Worm (Caenorhabditis elegans) whole organism, mixed stage, embryonic: Measurements from ENCODE around the gene K08B5.1.

Source experiments
- M03D4.4 ChIP-seq: sonication (generic microtip); optimal IDR thresholded peaks from 2 replicates; lab custom pipeline; 2017; ENCODE audit warnings: mild to moderate bottlenecking, missing genetic modification characterization, missing compliant biosample characterization
- blmp-1 ChIP-seq: fragments of 150-350 bp; optimal IDR thresholded peaks from 2 replicates; lab custom pipeline; 2014; ENCODE audit warnings: missing biosample characterization, missing genetic modification characterization
- ceh-39 ChIP-seq: fragments of 150-350 bp; optimal IDR thresholded peaks from 2 replicates; lab custom pipeline; 2014; ENCODE audit warnings: missing biosample characterization, missing genetic modification characterization
- ceh-43 ChIP-seq: fragments of 200-800 bp; sonication (Bioruptor generic); optimal IDR thresholded peaks from 2 replicates; lab custom pipeline; 2018; ENCODE audit warnings: mild to moderate bottlenecking, missing genetic modification characterization, moderate library complexity, missing compliant biosample characterization
- ceh-83 ChIP-seq: fragments of 200-800 bp; sonication (Bioruptor generic); optimal IDR thresholded peaks from 2 replicates; lab custom pipeline; 2018; ENCODE audit warnings: mild to moderate bottlenecking, missing genetic modification characterization, missing compliant biosample characterization
- ces-1 ChIP-seq: fragments of 150-350 bp; optimal IDR thresholded peaks from 2 replicates; lab custom pipeline; 2014; ENCODE audit warnings: missing biosample characterization, missing genetic modification reagents, missing genetic modification characterization
- cnd-1 ChIP-seq: fragments of 200-800 bp; sonication (Bioruptor generic); optimal IDR thresholded peaks from 2 replicates; lab custom pipeline; 2018; ENCODE audit warnings: mild to moderate bottlenecking, missing genetic modification characterization, missing compliant biosample characterization
- drap-1 ChIP-seq: fragments of 200-800 bp; sonication (Bioruptor generic); optimal IDR thresholded peaks from 3 replicates; lab custom pipeline; 2018; ENCODE audit warnings: mild to moderate bottlenecking, missing genetic modification characterization, missing compliant biosample characterization
- elt-1 ChIP-seq: sonication (generic microtip); optimal IDR thresholded peaks from 2 replicates; lab custom pipeline; 2017; ENCODE audit warnings: missing genetic modification characterization, mild to moderate bottlenecking, missing compliant biosample characterization, antibody characterized with exemption, moderate library complexity, borderline replicate concordance; ENCODE audit not compliant: insufficient read depth
- elt-3 ChIP-seq: fragments of 150-350 bp; optimal IDR thresholded peaks from 2 replicates; lab custom pipeline; 2014; ENCODE audit warnings: missing biosample characterization, missing genetic modification characterization
- flh-1 ChIP-seq: fragments of 200-800 bp; sonication (Bioruptor generic); optimal IDR thresholded peaks from 2 replicates; lab custom pipeline; 2018; ENCODE audit warnings: mild to moderate bottlenecking, missing genetic modification characterization, moderate library complexity, missing compliant biosample characterization
- ham-2 ChIP-seq: fragments of 200-800 bp; sonication (Bioruptor generic); optimal IDR thresholded peaks from 2 replicates; lab custom pipeline; 2018; ENCODE audit warnings: mild to moderate bottlenecking, missing genetic modification characterization, missing compliant biosample characterization
- hlh-1 ChIP-seq: fragments of 150-350 bp; optimal IDR thresholded peaks from 2 replicates; lab custom pipeline; 2014; ENCODE audit warnings: missing biosample characterization, missing genetic modification reagents, missing genetic modification characterization
- lin-13 ChIP-seq: fragments of 150-350 bp; optimal IDR thresholded peaks from 2 replicates; lab custom pipeline; 2014; ENCODE audit warnings: missing biosample characterization, missing genetic modification characterization
- lsy-2 ChIP-seq: fragments of 150-350 bp; optimal IDR thresholded peaks from 2 replicates; lab custom pipeline; 2014; ENCODE audit warnings: missing biosample characterization, missing genetic modification characterization
- mab-5 ChIP-seq: fragments of 150-350 bp; optimal IDR thresholded peaks from 2 replicates; lab custom pipeline; 2014; ENCODE audit warnings: missing biosample characterization, missing genetic modification characterization
- mep-1 ChIP-seq: fragments of 150-350 bp; optimal IDR thresholded peaks from 2 replicates; lab custom pipeline; 2017; ENCODE audit warnings: missing biosample characterization, missing genetic modification reagents, missing genetic modification characterization, inconsistent platforms
- mls-2 ChIP-seq: sonication (generic microtip); optimal IDR thresholded peaks from 2 replicates; lab custom pipeline; 2016; ENCODE audit warnings: mild to moderate bottlenecking, missing genetic modification characterization, moderate library complexity, missing compliant biosample characterization
- nhr-12 ChIP-seq: fragments of 150-350 bp; optimal IDR thresholded peaks from 2 replicates; lab custom pipeline; 2014; ENCODE audit warnings: missing biosample characterization, missing genetic modification characterization
- nhr-2 ChIP-seq: fragments of 150-350 bp; optimal IDR thresholded peaks from 2 replicates; lab custom pipeline; 2014; ENCODE audit warnings: missing biosample characterization, missing genetic modification characterization
- nhr-237 ChIP-seq: fragments of 150-350 bp; optimal IDR thresholded peaks from 2 replicates; lab custom pipeline; 2014; ENCODE audit warnings: missing biosample characterization, missing genetic modification characterization
- nhr-28 ChIP-seq: fragments of 150-350 bp; optimal IDR thresholded peaks from 2 replicates; lab custom pipeline; 2014; ENCODE audit warnings: missing biosample characterization, missing genetic modification characterization
- nhr-76 ChIP-seq: sonication (generic microtip); optimal IDR thresholded peaks from 2 replicates; lab custom pipeline; 2017; ENCODE audit warnings: missing biosample characterization, missing genetic modification characterization
- pha-4 ChIP-seq: fragments of 150-350 bp; optimal IDR thresholded peaks from 2 replicates; lab custom pipeline; 2018; ENCODE audit warnings: missing biosample characterization, missing genetic modification reagents, missing genetic modification characterization
- sem-2 ChIP-seq: fragments of 200-800 bp; sonication (Bioruptor generic); optimal IDR thresholded peaks from 2 replicates; lab custom pipeline; 2018; ENCODE audit warnings: mild to moderate bottlenecking, missing genetic modification characterization, missing compliant biosample characterization
- snpc-4 ChIP-seq: fragments of 150-350 bp; optimal IDR thresholded peaks from 2 replicates; lab custom pipeline; 2014; ENCODE audit warnings: missing biosample characterization, missing genetic modification characterization
- tbx-8 ChIP-seq: fragments of 200-800 bp; sonication (Bioruptor generic); optimal IDR thresholded peaks from 2 replicates; lab custom pipeline; 2018; ENCODE audit warnings: mild to moderate bottlenecking, missing genetic modification characterization, moderate library complexity, missing compliant biosample characterization
- unc-120 ChIP-seq: sonication (generic microtip); optimal IDR thresholded peaks from 2 replicates; lab custom pipeline; 2017; ENCODE audit warnings: missing genetic modification characterization, missing compliant biosample characterization; ENCODE audit not compliant: poor library complexity, severe bottlenecking
- unc-39 ChIP-seq: fragments of 150-350 bp; optimal IDR thresholded peaks from 2 replicates; lab custom pipeline; 2014; ENCODE audit warnings: missing biosample characterization, missing genetic modification characterization
- unc-62 ChIP-seq: fragments of 150-350 bp; optimal IDR thresholded peaks from 2 replicates; lab custom pipeline; 2014; ENCODE audit warnings: missing biosample characterization, missing genetic modification reagents, missing genetic modification characterization
- zip-8 ChIP-seq: fragments of 150-350 bp; optimal IDR thresholded peaks from 2 replicates; lab custom pipeline; 2014; ENCODE audit warnings: missing biosample characterization, missing genetic modification characterization

The K08B5.1 gene

DNA sequence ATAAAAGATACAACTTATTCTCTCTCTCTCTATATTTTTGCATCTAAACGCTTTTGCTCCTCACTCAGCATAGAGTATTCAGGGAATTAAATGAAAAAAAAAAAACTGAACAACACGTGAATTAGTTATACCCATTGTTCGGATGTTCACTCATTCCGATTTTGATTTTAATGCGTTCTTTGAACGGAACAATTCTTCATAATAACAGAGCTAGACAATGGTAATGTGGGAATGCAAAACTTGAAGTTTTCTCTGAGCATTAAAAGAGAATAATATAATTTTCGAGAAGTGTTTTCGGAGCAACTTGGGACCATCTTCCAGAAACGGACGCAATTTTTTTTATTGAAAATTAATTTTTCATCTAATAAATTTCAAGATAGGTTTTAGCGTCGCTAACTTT lies 16.1 kb downstream of the K08B5.1 start:
- no peak for TF ChIP-seq lsy-2 (tag; lab: Kevin White, UChicago)
- TF ChIP-seq ceh-43 (GFP tag; lab: Kevin White, UChicago), result no peak
- no peak for TF ChIP-seq nhr-76 (tag; lab: Kevin White, UChicago)
- TF ChIP-seq drap-1, result no peak
- no peak for TF ChIP-seq lin-13 (tag; lab: Kevin White, UChicago)
- no peak for TF ChIP-seq flh-1 (GFP tag; lab: Kevin White, UChicago)
- TF ChIP-seq unc-120 (tag; lab: Kevin White, UChicago), result no peak
- TF ChIP-seq pha-4, result no peak
- TF ChIP-seq nhr-12 (tag; lab: Kevin White, UChicago), result no peak
- no peak for TF ChIP-seq elt-1 (tag; lab: Kevin White, UChicago)
- TF ChIP-seq nhr-237 (tag; lab: Kevin White, UChicago), result no peak
- no peak for TF ChIP-seq blmp-1 (tag; lab: Kevin White, UChicago)
- TF ChIP-seq mep-1 (tag; lab: Kevin White, UChicago), result no peak
- TF ChIP-seq ceh-39 (tag; lab: Kevin White, UChicago), result no peak
- no peak for TF ChIP-seq mab-5 (tag; lab: Kevin White, UChicago)
- TF ChIP-seq snpc-4, result no peak
- no peak for TF ChIP-seq unc-62 (GFP tag; lab: Kevin White, UChicago)
- TF ChIP-seq elt-3, result no peak

- TF ChIP-seq mab-5 (tag; lab: Kevin White, UChicago), result no peak
- no peak for TF ChIP-seq drap-1
- TF ChIP-seq mep-1 (tag; lab: Kevin White, UChicago), result no peak
- no peak for TF ChIP-seq ceh-83
- no peak for TF ChIP-seq cnd-1
- no peak for TF ChIP-seq nhr-76 (tag; lab: Kevin White, UChicago)
- no peak for TF ChIP-seq ham-2 (GFP tag; lab: Kevin White, UChicago)
- no peak for TF ChIP-seq sem-2
- no peak for TF ChIP-seq flh-1 (GFP tag; lab: Kevin White, UChicago)
- no peak for TF ChIP-seq nhr-12 (tag; lab: Kevin White, UChicago)
- no peak for TF ChIP-seq unc-62 (GFP tag; lab: Kevin White, UChicago)
- no peak for TF ChIP-seq pha-4
- TF ChIP-seq nhr-28 (tag; lab: Kevin White, UChicago), result no peak
- no peak for TF ChIP-seq snpc-4
- TF ChIP-seq mls-2, result no peak
- TF ChIP-seq lin-13 (tag; lab: Kevin White, UChicago), result no peak
- TF ChIP-seq ces-1 (GFP tag; lab: Kevin White, UChicago), result no peak
- TF ChIP-seq, all 35 proteins: peak for 0
Observed at ce11 chrX:16575262-16575661, 17.0 kb downstream of the K08B5.1 start.

ce11 chrX:16579303-16579795 lies 21.1 kb downstream of the K08B5.1 start, which contains the start of gene ser-1:
Gene ser-1, plus strand, starts transcription at chrX:16579745.
- TF ChIP-seq tbx-8 (GFP tag; lab: Kevin White, UChicago), result no peak

DNA sequence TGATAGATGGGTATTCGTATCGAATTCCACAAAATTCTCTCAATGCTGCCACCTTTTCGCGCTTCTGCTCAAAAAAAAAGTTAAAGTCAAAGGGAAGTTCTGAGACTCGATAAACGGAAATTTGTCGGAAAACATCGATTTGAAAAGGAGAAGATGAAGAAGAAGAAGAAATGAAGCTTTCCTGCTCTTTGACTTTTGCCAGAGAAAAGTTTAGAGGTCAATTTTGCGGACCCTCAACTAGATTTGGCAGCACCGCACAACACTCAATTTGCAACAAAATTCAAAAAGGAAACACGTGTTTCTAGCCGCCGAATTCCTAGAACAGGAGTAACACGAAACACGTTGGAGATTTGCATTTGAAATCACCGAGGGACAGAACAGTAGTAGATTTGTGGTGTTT lies 29.9 kb downstream of the K08B5.1 start:
- peak; percentile 36 for TF ChIP-seq ces-1 (GFP tag; lab: Kevin White, UChicago)
- TF ChIP-seq cnd-1, result no peak

DNA sequence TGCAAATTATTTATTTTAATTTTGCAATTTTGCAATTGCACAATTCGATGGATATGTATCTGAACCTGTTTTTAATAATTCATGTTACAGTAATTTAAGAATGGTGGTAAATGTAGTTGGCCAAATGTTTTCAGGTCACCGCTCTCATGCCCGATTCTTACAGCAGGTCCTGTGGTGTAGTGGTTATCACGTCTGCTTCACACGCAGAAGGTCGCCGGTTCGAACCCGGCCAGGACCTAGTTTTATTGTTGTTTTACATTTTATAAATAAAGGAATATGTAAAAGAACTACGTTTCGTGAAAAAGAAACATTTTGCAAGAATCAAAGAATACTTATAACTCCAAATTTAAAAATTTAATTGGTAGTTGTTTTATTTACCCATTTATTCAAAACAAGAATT lies 32.0 kb downstream of the K08B5.1 start:
- no peak for TF ChIP-seq zip-8 (tag; lab: Kevin White, UChicago)
- TF ChIP-seq ceh-39 (tag; lab: Kevin White, UChicago), result no peak
- no peak for TF ChIP-seq ces-1 (GFP tag; lab: Kevin White, UChicago)
- no peak for TF ChIP-seq mab-5 (tag; lab: Kevin White, UChicago)
- no peak for TF ChIP-seq unc-120 (tag; lab: Kevin White, UChicago)
- no peak for TF ChIP-seq nhr-2 (tag; lab: Kevin White, UChicago)
- no peak for TF ChIP-seq hlh-1 (tag; lab: Kevin White, UChicago)
- no peak for TF ChIP-seq unc-39 (tag; lab: Kevin White, UChicago)
- no peak for TF ChIP-seq M03D4.4 (tag; lab: Kevin White, UChicago)
- no peak for TF ChIP-seq flh-1 (GFP tag; lab: Kevin White, UChicago)
